Worm (Caenorhabditis elegans): ENCODE measurements around the gene nemp-1.

The nemp-1 gene

DNA sequence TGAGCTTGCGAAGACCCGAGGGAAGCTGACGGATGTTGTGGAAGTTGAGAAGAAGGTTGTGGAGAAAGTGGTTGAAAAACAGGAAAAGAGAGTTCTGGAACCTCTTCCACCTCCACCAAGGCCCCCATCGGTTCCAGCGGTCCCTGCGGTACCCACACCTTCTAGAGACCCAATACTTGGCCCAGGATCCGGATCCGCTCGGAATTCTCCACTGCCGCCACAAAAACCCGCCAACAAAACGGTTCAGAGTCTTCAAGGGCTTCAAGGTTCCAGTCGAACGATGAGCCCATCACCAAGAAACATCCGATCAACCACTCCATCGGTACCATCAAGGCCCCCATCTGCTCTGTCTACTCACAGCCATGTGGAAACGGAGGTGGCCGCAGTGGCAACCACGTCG is 35.1 kb upstream of the nemp-1 start:
- TF ChIP-seq ztf-11 (tag; optimal IDR thresholded peaks at IDR 0.05): no peak
- TF ChIP-seq zip-4 (GFP tag; optimal IDR thresholded peaks at IDR 0.05): no peak
- no peak for TF ChIP-seq lin-35 (GFP tag; optimal IDR thresholded peaks at IDR 0.05)
- no peak for TF ChIP-seq mef-2 (tag; optimal IDR thresholded peaks at IDR 0.05)
- no peak for TF ChIP-seq tlp-1 (tag; optimal IDR thresholded peaks at IDR 0.05)
- TF ChIP-seq ztf-4 (tag; optimal IDR thresholded peaks at IDR 0.05): no peak
- TF ChIP-seq ceh-63 (GFP tag; optimal IDR thresholded peaks at IDR 0.05): no peak
- no peak for TF ChIP-seq snu-23 (GFP tag; optimal IDR thresholded peaks at IDR 0.05)
- TF ChIP-seq unc-62 (GFP tag; optimal IDR thresholded peaks at IDR 0.05): no peak
- TF ChIP-seq nhr-12 (tag; optimal IDR thresholded peaks at IDR 0.05): no peak
- no peak for TF ChIP-seq ets-5 (GFP tag; IDR thresholded peaks at IDR 0.05)
- TF ChIP-seq C04F5.9 (tag; optimal IDR thresholded peaks at IDR 0.05): no peak

DNA sequence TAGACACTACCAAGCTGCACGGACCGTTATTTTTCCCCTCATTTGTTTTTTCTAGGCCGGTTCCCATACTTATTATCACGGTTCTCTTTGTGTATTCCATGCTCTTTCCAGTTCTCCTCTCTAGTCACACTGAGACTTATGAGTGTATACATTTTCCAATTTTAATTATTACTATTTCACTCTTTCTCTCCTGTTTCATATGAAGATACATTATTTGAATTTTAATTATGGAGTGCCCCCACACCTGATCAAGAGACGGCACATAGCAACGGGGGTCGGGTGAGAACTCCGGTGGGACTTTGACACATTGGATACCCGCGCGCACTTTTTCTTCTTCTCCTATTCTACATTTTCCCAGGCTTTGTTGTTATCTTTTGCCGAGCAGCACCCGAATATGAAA is 32.2 kb upstream of the nemp-1 start, which contains the start of gene affl-1:
TSS of gene affl-1 (plus strand) at position 301 of the 400 bp plus-strand sequence.
- TF ChIP-seq efl-1 (optimal IDR thresholded peaks at IDR 0.05) (no peak), efl-1 (GFP tag; optimal IDR thresholded peaks at IDR 0.05 in 1 of 2) (peak in 1 of 2 experiments; percentile 60), egl-13 (tag; optimal IDR thresholded peaks at IDR 0.05) (no peak)

DNA sequence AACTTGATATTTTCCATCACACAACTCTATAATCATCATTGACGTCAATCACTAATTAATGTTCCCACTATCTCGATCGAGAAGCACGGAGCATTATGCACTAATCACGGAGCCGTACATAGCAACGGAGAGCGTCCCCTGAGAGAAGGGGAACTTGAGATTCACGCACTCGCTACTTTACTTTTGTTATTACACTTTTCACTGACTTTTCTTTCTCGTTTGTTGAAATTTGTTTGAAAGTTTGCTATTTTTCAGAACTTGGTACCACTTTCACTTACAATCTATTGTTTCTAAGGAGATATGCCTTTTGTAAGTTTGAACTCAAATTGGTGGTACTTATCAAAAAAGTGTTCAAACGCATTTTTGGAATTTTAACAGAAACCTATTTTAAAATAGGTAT is 28.0 kb upstream of the nemp-1 start, which contains the start of gene Y55B1BR.8:
TSS of gene Y55B1BR.8 (plus strand) at position 301 of the 400 bp plus-strand sequence.
- no peak for TF ChIP-seq unc-30 (tag; optimal IDR thresholded peaks at IDR 0.05)
- no peak for TF ChIP-seq hlh-17 (GFP tag; optimal IDR thresholded peaks at IDR 0.05; ENCODE audit: borderline replicate concordance)
- no peak for TF ChIP-seq nhr-85 (tag)
- no peak for TF ChIP-seq mdl-1 (tag; optimal IDR thresholded peaks at IDR 0.05)
- no peak for TF ChIP-seq elt-2 (tag; optimal IDR thresholded peaks at IDR 0.05)
- no peak for TF ChIP-seq aly-2 (tag; optimal IDR thresholded peaks at IDR 0.05)
- TF ChIP-seq mef-2 (tag; optimal IDR thresholded peaks at IDR 0.05): no peak
- no peak for TF ChIP-seq tbx-2 (tag; optimal IDR thresholded peaks at IDR 0.05)
- no peak for TF ChIP-seq irx-1 (tag; optimal IDR thresholded peaks at IDR 0.05)
- peak; percentile 52 for TF ChIP-seq ceh-8 (GFP tag; optimal IDR thresholded peaks at IDR 0.05)
- TF ChIP-seq fkh-8 (tag; optimal IDR thresholded peaks at IDR 0.05): peak; percentile 25

DNA sequence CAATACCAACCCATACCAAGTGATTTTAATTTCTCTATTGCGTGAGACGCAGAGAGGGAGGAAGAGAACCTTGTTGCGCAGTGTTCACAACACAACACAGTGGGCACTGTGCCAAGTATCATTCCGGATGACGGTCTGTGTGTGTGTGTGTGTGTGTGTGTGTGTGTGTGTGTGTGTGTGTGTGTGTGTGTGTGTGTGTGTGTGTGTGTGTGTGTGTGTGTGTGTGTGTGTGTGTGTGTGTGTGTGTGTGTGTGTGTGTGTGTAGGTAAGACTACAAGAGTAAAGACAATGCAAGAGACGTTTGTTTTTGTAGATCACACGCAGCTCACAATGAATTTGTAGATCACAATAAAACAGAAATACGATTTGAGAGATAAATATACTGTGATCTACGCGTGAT is 26.6 kb upstream of the nemp-1 start:
- peak; percentile 83 for TF ChIP-seq alr-1 (tag; optimal IDR thresholded peaks at IDR 0.05; ENCODE audit: borderline replicate concordance)

DNA sequence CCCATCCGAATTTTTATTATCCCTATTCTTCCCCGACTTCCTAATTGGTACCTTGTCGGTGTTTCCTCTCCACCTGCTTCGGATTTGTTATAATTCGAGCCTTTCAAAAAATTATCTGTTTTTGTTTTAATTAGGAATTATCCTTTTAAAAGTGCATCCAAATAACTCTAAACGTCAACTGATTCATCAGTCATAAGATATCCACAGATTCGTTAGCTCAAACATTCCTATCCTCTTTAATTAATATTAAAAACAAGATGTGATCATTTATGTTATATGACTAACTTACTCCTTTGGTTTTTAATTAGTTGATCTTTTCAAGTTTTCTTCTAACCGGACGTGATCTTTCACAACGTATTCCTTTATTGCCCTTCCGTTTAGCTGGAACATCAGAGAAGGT is 25.3 kb upstream of the nemp-1 start:
- TF ChIP-seq ceh-8 (GFP tag; optimal IDR thresholded peaks at IDR 0.05): peak; percentile 91
- no peak for TF ChIP-seq grh-1 (GFP tag; IDR thresholded peaks at IDR 0.05)

DNA sequence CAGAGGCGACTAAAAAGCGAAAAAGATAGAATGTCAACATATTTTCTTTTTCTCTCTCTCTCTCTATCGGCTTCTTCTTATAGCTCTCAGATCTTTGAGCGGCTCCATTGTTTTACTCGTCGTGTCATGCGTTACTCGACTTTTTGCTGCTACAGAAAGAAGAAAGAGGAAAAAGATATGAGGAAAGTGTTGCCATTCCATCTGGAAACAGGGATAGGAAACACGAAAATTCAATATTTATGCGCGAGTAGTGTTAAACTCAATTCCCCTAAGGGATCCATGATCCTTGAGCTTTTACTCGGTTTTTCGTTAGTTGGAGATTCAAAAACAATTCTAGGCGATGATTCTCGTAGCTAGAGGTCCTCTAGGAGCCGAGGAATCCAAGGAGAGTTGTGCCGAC is 16.3 kb upstream of the nemp-1 start:
- TF ChIP-seq dpl-1 (GFP tag; optimal IDR thresholded peaks at IDR 0.05): no peak
- TF ChIP-seq vab-15 (tag; optimal IDR thresholded peaks at IDR 0.05): no peak
- TF ChIP-seq fkh-10 (GFP tag; optimal IDR thresholded peaks at IDR 0.05): peak; percentile 82
- peak; percentile 56 for TF ChIP-seq lin-14 (GFP tag; optimal IDR thresholded peaks at IDR 0.05)

DNA sequence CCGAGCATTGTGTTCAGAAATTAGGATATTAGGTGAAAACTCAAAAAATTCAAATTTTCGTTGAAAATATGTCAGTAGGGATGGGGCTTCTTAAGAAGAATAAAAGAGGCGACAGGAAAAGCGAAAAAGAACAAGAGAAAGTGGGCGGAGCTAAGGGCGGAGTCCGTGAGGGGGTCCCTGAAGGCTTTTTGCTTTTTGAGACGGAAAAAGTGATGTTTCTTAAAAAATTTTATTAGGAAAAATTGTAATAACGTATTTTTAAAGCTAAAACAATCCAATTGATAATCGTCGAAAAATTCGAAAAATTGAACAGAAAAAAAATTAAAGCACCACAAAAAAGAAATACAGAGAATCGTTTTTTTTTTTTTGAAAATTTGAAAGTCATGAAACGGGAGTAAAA is 8.4 kb upstream of the nemp-1 start, which contains the start of gene Y55B1BR.6:
TSS of gene Y55B1BR.6 (minus strand) at position 101 of the 400 bp plus-strand sequence.
- TF ChIP-seq nhr-85 (tag): no peak
- TF ChIP-seq hlh-4 (tag; optimal IDR thresholded peaks at IDR 0.05): no peak
- no peak for TF ChIP-seq nhr-20 (tag; optimal IDR thresholded peaks at IDR 0.05)
- no peak for TF ChIP-seq elt-2 (tag; optimal IDR thresholded peaks at IDR 0.05)
- TF ChIP-seq unc-130 (tag; optimal IDR thresholded peaks at IDR 0.05): no peak
- TF ChIP-seq ceh-8 (GFP tag; optimal IDR thresholded peaks at IDR 0.05): no peak
- TF ChIP-seq sox-4 (tag; optimal IDR thresholded peaks at IDR 0.05): no peak
- no peak for TF ChIP-seq fkh-8 (tag; optimal IDR thresholded peaks at IDR 0.05)
- TF ChIP-seq lsy-2 (tag; optimal IDR thresholded peaks at IDR 0.05): no peak
- TF ChIP-seq rnt-1 (tag; optimal IDR thresholded peaks at IDR 0.05): no peak

Data from whole organism, L1 larva.